Worm (Caenorhabditis elegans): ENCODE measurements around the gene Y105C5B.25.

- no peak for TF ChIP-seq nhr-237 (tag; optimal IDR thresholded peaks at IDR 0.05)
- TF ChIP-seq lsy-2 (tag; optimal IDR thresholded peaks at IDR 0.05) = no peak
- no peak for TF ChIP-seq fos-1 (tag; optimal IDR thresholded peaks at IDR 0.05)
- TF ChIP-seq zag-1 (tag; optimal IDR thresholded peaks at IDR 0.05) = no peak
- no peak for TF ChIP-seq lin-13 (GFP tag; optimal IDR thresholded peaks at IDR 0.05)
- TF ChIP-seq F13H6.1 (tag; optimal IDR thresholded peaks at IDR 0.05) = no peak
- no peak for TF ChIP-seq elt-3 (tag; optimal IDR thresholded peaks at IDR 0.05)
Measured at ce11 chrIV:16196717-16197116, 49.8 kb upstream of the Y105C5B.25 start, which contains the start of gene Y7A9A.1.
